Fruit fly (Drosophila melanogaster): Measurements from ENCODE around the gene Atxn7.

The Atxn7 gene

dm6 chr2L:2380805-2381204 is 5.2 kb downstream of the Atxn7 start, which contains the start of gene Eogt (continued):
- TF ChIP-seq Nf-YB (GFP tag; optimal IDR thresholded peaks at IDR 0.05), result peak; percentile 77
- peak; percentile 68 for TF ChIP-seq D19B (GFP tag; optimal IDR thresholded peaks at IDR 0.05)
- no peak for TF ChIP-seq CG17568 (GFP tag; optimal IDR thresholded peaks at IDR 0.05)
- TF ChIP-seq ssp (GFP tag; IDR thresholded peaks at IDR 0.05), result peak; percentile 91
- peak; percentile 96 for TF ChIP-seq lmd (GFP tag; IDR thresholded peaks at IDR 0.05)
- TF ChIP-seq da (GFP tag; optimal IDR thresholded peaks at IDR 0.05), result no peak
- peak; percentile 96 for TF ChIP-seq Awh (GFP tag; IDR thresholded peaks at IDR 0.05)
- TF ChIP-seq CG3065 (GFP tag; optimal IDR thresholded peaks at IDR 0.05), result peak; percentile 86
- peak; percentile 94 for TF ChIP-seq az2 (GFP tag; optimal IDR thresholded peaks at IDR 0.05)
- TF ChIP-seq CG10959 (GFP tag; IDR thresholded peaks at IDR 0.05), result peak; percentile 97
- peak; percentile 95 for TF ChIP-seq jigr1 (GFP tag; IDR thresholded peaks at IDR 0.05)
- TF ChIP-seq CG6254 (GFP tag; optimal IDR thresholded peaks at IDR 0.05), result peak; percentile 78
- TF ChIP-seq CG10462 (GFP tag; optimal IDR thresholded peaks at IDR 0.05), result peak; percentile 90
- peak in 1 of 3 experiments; percentile 93 for TF ChIP-seq lola (GFP tag; optimal IDR thresholded peaks at IDR 0.05)
- no peak for TF ChIP-seq usp (GFP tag; optimal IDR thresholded peaks at IDR 0.05)
- TF ChIP-seq CG1233 (GFP tag; optimal IDR thresholded peaks at IDR 0.05), result peak; percentile 86
- peak; percentile 93 for TF ChIP-seq CG18262 (tag; optimal IDR thresholded peaks at IDR 0.05)
- no peak for TF ChIP-seq pfk (GFP tag; optimal IDR thresholded peaks at IDR 0.05)
- peak; percentile 97 for TF ChIP-seq tgo (GFP tag; IDR thresholded peaks at IDR 0.05)
- TF ChIP-seq CG8924 (tag; optimal IDR thresholded peaks at IDR 0.05), result peak; percentile 94
- TF ChIP-seq Elba2 (GFP tag; optimal IDR thresholded peaks at IDR 0.05), result peak; percentile 68
- TF ChIP-seq Abd-B (GFP tag; optimal IDR thresholded peaks at IDR 0.05), result peak; percentile 94
- TF ChIP-seq Atf6 (GFP tag; IDR thresholded peaks at IDR 0.05), result peak; percentile 94
- peak; percentile 74 for TF ChIP-seq CG4707 (GFP tag; optimal IDR thresholded peaks at IDR 0.05)
- TF ChIP-seq MBD-R2 (GFP tag; IDR thresholded peaks at IDR 0.05), result peak; percentile 95
- TF ChIP-seq Nf-YC (tag; optimal IDR thresholded peaks at IDR 0.05), result peak; percentile 72
- peak; percentile 48 for TF ChIP-seq CG33213 (GFP tag; optimal IDR thresholded peaks at IDR 0.05)
- TF ChIP-seq aop (GFP tag; IDR thresholded peaks at IDR 0.05), result peak; percentile 84; the same call in 1 of the 2 replicates
- TF ChIP-seq Drgx (GFP tag; IDR thresholded peaks at IDR 0.05), result peak; percentile 94
- peak; percentile 98 for TF ChIP-seq gem (tag; optimal IDR thresholded peaks at IDR 0.05)
- peak; percentile 94 for TF ChIP-seq CG8388 (GFP tag; optimal IDR thresholded peaks at IDR 0.05)
- peak; percentile 97 for TF ChIP-seq CG14014 (GFP tag; IDR thresholded peaks at IDR 0.05)
- TF ChIP-seq slou (GFP tag; optimal IDR thresholded peaks at IDR 0.05), result peak; percentile 76
- TF ChIP-seq dysf (GFP tag; IDR thresholded peaks at IDR 0.05), result peak; percentile 98
- TF ChIP-seq Lpt (GFP tag; optimal IDR thresholded peaks at IDR 0.05), result no peak
- TF ChIP-seq CG1647 (GFP tag; optimal IDR thresholded peaks at IDR 0.05), result peak; percentile 65
- TF ChIP-seq Aef1 (GFP tag; IDR thresholded peaks at IDR 0.05), result peak; percentile 97
- peak; percentile 71 for TF ChIP-seq CG4854 (GFP tag; optimal IDR thresholded peaks at IDR 0.05)
- peak in 1 of 2 experiments; percentile 96 for TF ChIP-seq bsh (GFP tag; optimal IDR thresholded peaks at IDR 0.05)
- TF ChIP-seq CG17328 (GFP tag; IDR thresholded peaks at IDR 0.05), result peak; percentile 99
- no peak for TF ChIP-seq cad (GFP tag; optimal IDR thresholded peaks at IDR 0.05)
- peak; percentile 53 for TF ChIP-seq CG10274 (GFP tag; optimal IDR thresholded peaks at IDR 0.05)
- TF ChIP-seq CG11398 (GFP tag; optimal IDR thresholded peaks at IDR 0.05), result no peak
- TF ChIP-seq Ssrp (tag; optimal IDR thresholded peaks at IDR 0.05), result peak; percentile 96
- no peak for TF ChIP-seq tna (GFP tag; IDR thresholded peaks at IDR 0.05; ENCODE audit: partially characterized antibody)
- TF ChIP-seq CG10147 (GFP tag; optimal IDR thresholded peaks at IDR 0.05), result peak; percentile 85
- TF ChIP-seq stc (GFP tag; IDR thresholded peaks at IDR 0.05), result peak; percentile 97
- TF ChIP-seq CG13287 (GFP tag; IDR thresholded peaks at IDR 0.05; ENCODE audit: partially characterized antibody), result peak; percentile 52; the same call in 1 of the 2 replicates
- peak; percentile 95 for TF ChIP-seq danr (GFP tag; IDR thresholded peaks at IDR 0.05)
- TF ChIP-seq bab2 (GFP tag; optimal IDR thresholded peaks at IDR 0.05), result peak; percentile 85
- TF ChIP-seq Hmx (GFP tag; optimal IDR thresholded peaks at IDR 0.05), result peak; percentile 5

Data from whole organism, embryonic.